Fruit fly (Drosophila melanogaster) whole organism, embryonic: Measurements from ENCODE around the gene Cpsf5.
A peak's percentile ranks its signal among the peaks of the same experiment; 100 is the strongest.

Experiments
- Adf1 ChIP-seq: fragments of 200-800 bp; sonication (Bioruptor generic); IDR thresholded peaks from 2 replicates; pipeline ENCODE4 v1.3.6; 2022; ENCODE audit warnings: missing biosample characterization, missing genetic modification characterization
- CG10267 ChIP-seq: fragments of 200-800 bp; sonication (Bioruptor generic); optimal IDR thresholded peaks from 2 replicates; lab custom pipeline; 2018; ENCODE audit warnings: missing biosample characterization, mild to moderate bottlenecking, missing genetic modification characterization, moderate library complexity
- CG10565 ChIP-seq: fragments of 200-800 bp; sonication (Bioruptor generic); optimal IDR thresholded peaks from 3 replicates; lab custom pipeline; 2016; ENCODE audit warnings: missing biosample characterization, mild to moderate bottlenecking, missing genetic modification characterization
- CG10959 ChIP-seq: fragments of 200-800 bp; sonication (Bioruptor generic); IDR thresholded peaks from 2 replicates; pipeline ENCODE4 v1.3.6; 2022; ENCODE audit warnings: missing biosample characterization, missing genetic modification characterization
- CG11085 ChIP-seq: fragments of 200-800 bp; sonication (Bioruptor generic); IDR thresholded peaks from 2 replicates; pipeline ENCODE4 v1.3.6; 2022; ENCODE audit warnings: missing biosample characterization, missing genetic modification characterization
- CG12219 ChIP-seq: fragments of 200-800 bp; sonication (Bioruptor generic); optimal IDR thresholded peaks from 3 replicates; lab custom pipeline; 2018; ENCODE audit warnings: missing biosample characterization, mild to moderate bottlenecking, missing genetic modification characterization
- CG12659 ChIP-seq: fragments of 200-800 bp; sonication (Bioruptor generic); optimal IDR thresholded peaks from 3 replicates; lab custom pipeline; 2017; ENCODE audit warnings: mild to moderate bottlenecking, missing biosample characterization, missing genetic modification reagents, missing genetic modification characterization
- CG13424 ChIP-seq: fragments of 200-800 bp; sonication (Bioruptor generic); optimal IDR thresholded peaks from 2 replicates; lab custom pipeline; 2019; ENCODE audit warnings: missing biosample characterization, mild to moderate bottlenecking, missing genetic modification characterization, moderate library complexity
- CG1602 ChIP-seq: fragments of 200-800 bp; sonication (Bioruptor generic); optimal IDR thresholded peaks from 3 replicates; lab custom pipeline; 2016; ENCODE audit warnings: missing biosample characterization, missing genetic modification characterization
- CG1647 ChIP-seq: fragments of 200-800 bp; sonication (Bioruptor generic); optimal IDR thresholded peaks from 3 replicates; lab custom pipeline; 2016; ENCODE audit warnings: missing biosample characterization, missing genetic modification characterization
- CG16813 ChIP-seq: fragments of 200-800 bp; sonication (Bioruptor generic); IDR thresholded peaks from 3 replicates; pipeline ENCODE4 v1.3.6; 2022; ENCODE audit warnings: missing biosample characterization, missing genetic modification characterization; ENCODE audit not compliant: partially characterized antibody
- CG16863 ChIP-seq: fragments of 200-800 bp; sonication (Bioruptor generic); optimal IDR thresholded peaks from 3 replicates; lab custom pipeline; 2016; ENCODE audit warnings: missing biosample characterization, missing genetic modification characterization
- CG17359 ChIP-seq: fragments of 200-800 bp; sonication (Bioruptor generic); optimal IDR thresholded peaks from 3 replicates; lab custom pipeline; 2018; ENCODE audit warnings: missing biosample characterization, mild to moderate bottlenecking, missing genetic modification characterization, moderate library complexity
- CG17385 ChIP-seq: fragments of 200-800 bp; sonication (Bioruptor generic); optimal IDR thresholded peaks from 3 replicates; lab custom pipeline; 2018; ENCODE audit warnings: missing biosample characterization, mild to moderate bottlenecking, missing genetic modification characterization
- CG18011 ChIP-seq: fragments of 200-800 bp; sonication (Bioruptor generic); optimal IDR thresholded peaks from 2 replicates; lab custom pipeline; 2017; ENCODE audit warnings: missing biosample characterization, missing genetic modification characterization, mild to moderate bottlenecking, moderate library complexity, missing genotype
- CG30403 ChIP-seq: fragments of 200-800 bp; sonication (Bioruptor generic); optimal IDR thresholded peaks from 3 replicates; lab custom pipeline; 2016; ENCODE audit warnings: missing biosample characterization, missing genetic modification characterization
- CG31441 ChIP-seq: fragments of 200-800 bp; sonication (Bioruptor generic); IDR thresholded peaks from 2 replicates; pipeline ENCODE4 v1.3.6; 2022; ENCODE audit warnings: missing biosample characterization, missing genetic modification characterization
- CG4404 ChIP-seq: fragments of 200-800 bp; sonication (Bioruptor generic); IDR thresholded peaks from 2 replicates; pipeline ENCODE4 v1.3.6; 2022; ENCODE audit warnings: missing biosample characterization, missing genetic modification characterization
- CG4617 ChIP-seq: fragments of 200-800 bp; sonication (Bioruptor generic); optimal IDR thresholded peaks from 3 replicates; lab custom pipeline; 2016; ENCODE audit warnings: missing biosample characterization, missing genetic modification characterization, borderline replicate concordance
- CG6854 ChIP-seq: fragments of 200-800 bp; sonication (Bioruptor generic); optimal IDR thresholded peaks from 3 replicates; lab custom pipeline; 2017; ENCODE audit warnings: missing biosample characterization, mild to moderate bottlenecking, missing genetic modification characterization
- CG7556 ChIP-seq: fragments of 200-800 bp; sonication (Bioruptor generic); optimal IDR thresholded peaks from 2 replicates; lab custom pipeline; 2017; ENCODE audit warnings: missing biosample characterization, mild to moderate bottlenecking, missing genetic modification characterization
- Deaf1 ChIP-seq: fragments of 200-800 bp; optimal IDR thresholded peaks from 3 replicates; lab custom pipeline; 2019; ENCODE audit warnings: missing biosample characterization, mild to moderate bottlenecking, missing genetic modification characterization, moderate library complexity
- Dek ChIP-seq: fragments of 200-800 bp; sonication (Bioruptor generic); optimal IDR thresholded peaks from 3 replicates; lab custom pipeline; 2019; ENCODE audit warnings: missing biosample characterization, mild to moderate bottlenecking, missing genetic modification characterization, moderate library complexity
- Fer1 ChIP-seq: fragments of 200-800 bp; sonication (Bioruptor generic); optimal IDR thresholded peaks from 2 replicates; lab custom pipeline; 2017; ENCODE audit warnings: missing biosample characterization, mild to moderate bottlenecking, missing genetic modification characterization
- Gsc ChIP-seq: fragments of 200-800 bp; sonication (Bioruptor generic); IDR thresholded peaks from 2 replicates; pipeline ENCODE4 v1.3.6; 2022; ENCODE audit warnings: missing biosample characterization, missing genetic modification characterization
- H15 ChIP-seq: fragments of 200-800 bp; sonication (Bioruptor generic); IDR thresholded peaks from 3 replicates; pipeline ENCODE4 v1.3.6; 2022; ENCODE audit warnings: missing biosample characterization, missing genetic modification characterization
- H2.0 ChIP-seq: fragments of 200-800 bp; sonication (Bioruptor generic); IDR thresholded peaks from 2 replicates; pipeline ENCODE4 v1.3.6; 2022; ENCODE audit warnings: missing biosample characterization, missing genetic modification characterization
- Hey ChIP-seq: fragments of 200-800 bp; sonication (Bioruptor generic); optimal IDR thresholded peaks from 3 replicates; lab custom pipeline; 2018; ENCODE audit warnings: missing biosample characterization, mild to moderate bottlenecking, missing genetic modification characterization
- Hr3 ChIP-seq: fragments of 200-800 bp; sonication (Bioruptor generic); optimal IDR thresholded peaks from 3 replicates; lab custom pipeline; 2016; ENCODE audit warnings: missing biosample characterization, missing genetic modification characterization
- Hr78 ChIP-seq, 2 experiments: fragments of 200-800 bp in 1 of 2; fragments of >200 bp in 1 of 2; sonication (Bioruptor generic) in 1 of 2; optimal IDR thresholded peaks; 2 replicates each; lab custom pipeline; 2017 to 2019; ENCODE audit warnings: missing biosample characterization in 2 of 2, missing genetic modification characterization in 2 of 2, mild to moderate bottlenecking in 1 of 2, moderate library complexity in 1 of 2
- Hsf ChIP-seq: fragments of 200-800 bp; sonication (Bioruptor generic); optimal IDR thresholded peaks from 3 replicates; lab custom pipeline; 2016; ENCODE audit warnings: missing biosample characterization, missing genetic modification characterization
- Myb ChIP-seq: fragments of 200-800 bp; sonication (Bioruptor generic); optimal IDR thresholded peaks from 2 replicates; lab custom pipeline; 2016; ENCODE audit warnings: missing biosample characterization, missing genetic modification characterization
- NC2β ChIP-seq: fragments of 200-800 bp; sonication (Bioruptor generic); optimal IDR thresholded peaks from 2 replicates; lab custom pipeline; 2016; ENCODE audit warnings: missing biosample characterization, missing genetic modification characterization
- NfI ChIP-seq: fragments of 200-800 bp; sonication (Bioruptor generic); optimal IDR thresholded peaks from 3 replicates; lab custom pipeline; 2018; ENCODE audit warnings: missing biosample characterization, mild to moderate bottlenecking, missing genetic modification characterization, moderate library complexity
- Xbp1 ChIP-seq: fragments of 200-800 bp; sonication (Bioruptor generic); optimal IDR thresholded peaks from 3 replicates; lab custom pipeline; 2016; ENCODE audit warnings: missing biosample characterization, mild to moderate bottlenecking, missing genetic modification characterization
- esg ChIP-seq: fragments of 200-800 bp; sonication (Bioruptor generic); conservative IDR thresholded peaks from 2 replicates; pipeline ENCODE4 v1.3.6; 2022; ENCODE audit warnings: missing biosample characterization, missing genetic modification characterization
- fd102C ChIP-seq: fragments of 200-800 bp; sonication (Bioruptor generic); optimal IDR thresholded peaks from 2 replicates; lab custom pipeline; 2018; ENCODE audit warnings: missing biosample characterization, mild to moderate bottlenecking, missing genetic modification characterization, moderate library complexity
- fru ChIP-seq: fragments of >200 bp; optimal IDR thresholded peaks from 2 replicates; lab custom pipeline; 2017
- her ChIP-seq: fragments of 200-800 bp; sonication (Bioruptor generic); optimal IDR thresholded peaks from 2 replicates; lab custom pipeline; 2016; ENCODE audit warnings: missing biosample characterization, missing genetic modification characterization
- lilli ChIP-seq: fragments of 200-800 bp; sonication (Bioruptor generic); optimal IDR thresholded peaks from 3 replicates; lab custom pipeline; 2016; ENCODE audit warnings: missing biosample characterization, missing genetic modification characterization
- lov ChIP-seq, 2 experiments: fragments of 200-800 bp in 1 of 2; fragments of >200 bp in 1 of 2; sonication (Bioruptor generic) in 1 of 2; IDR thresholded peaks in 1 of 2; optimal IDR thresholded peaks in 1 of 2; 2 replicates in 1 of 2; 3 replicates in 1 of 2; pipeline versions ENCODE4 v1.3.6 to Lab custom; 2017 to 2022; ENCODE audit warnings: missing biosample characterization in 1 of 2, missing genetic modification characterization in 1 of 2
- mirr ChIP-seq: fragments of 200-800 bp; sonication (Bioruptor generic); optimal IDR thresholded peaks from 3 replicates; lab custom pipeline; 2018; ENCODE audit warnings: missing biosample characterization, mild to moderate bottlenecking, missing genetic modification characterization
- oc ChIP-seq: fragments of 200-800 bp; sonication (Bioruptor generic); optimal IDR thresholded peaks from 2 replicates; lab custom pipeline; 2018; ENCODE audit warnings: missing biosample characterization, mild to moderate bottlenecking, missing genetic modification characterization, moderate library complexity
- pan ChIP-seq, 4 experiments: fragments of >200 bp in 3 of 4; fragments of 200-800 bp in 1 of 4; sonication (Bioruptor generic) in 1 of 4; optimal IDR thresholded peaks in 3 of 4; IDR thresholded peaks in 1 of 4; 2 replicates each; pipeline versions ENCODE4 v1.3.6 to Lab custom; 2017 to 2022; ENCODE audit warnings: missing biosample characterization in 2 of 4, missing genetic modification characterization in 2 of 4, mixed read lengths in 1 of 4
- prd ChIP-seq, 3 experiments: fragments of >200 bp in 2 of 3; fragments of 200-800 bp in 1 of 3; sonication (Bioruptor generic) in 1 of 3; optimal IDR thresholded peaks in 2 of 3; IDR thresholded peaks in 1 of 3; 2 replicates in 2 of 3; 3 replicates in 1 of 3; pipeline versions ENCODE4 v1.3.6 to Lab custom; 2017 to 2022; ENCODE audit warnings: missing biosample characterization in 1 of 3, missing genetic modification characterization in 1 of 3
- stc ChIP-seq: fragments of 200-800 bp; sonication (Bioruptor generic); IDR thresholded peaks from 2 replicates; pipeline ENCODE4 v1.3.6; 2022; ENCODE audit warnings: missing biosample characterization, missing genetic modification characterization
- sug ChIP-seq: fragments of 200-800 bp; optimal IDR thresholded peaks from 2 replicates; lab custom pipeline; 2019; ENCODE audit warnings: missing biosample characterization, mild to moderate bottlenecking, missing genetic modification characterization, moderate library complexity
- yki ChIP-seq: fragments of >200 bp; optimal IDR thresholded peaks from 3 replicates; lab custom pipeline; 2018

Cpsf5 gene

DNA sequence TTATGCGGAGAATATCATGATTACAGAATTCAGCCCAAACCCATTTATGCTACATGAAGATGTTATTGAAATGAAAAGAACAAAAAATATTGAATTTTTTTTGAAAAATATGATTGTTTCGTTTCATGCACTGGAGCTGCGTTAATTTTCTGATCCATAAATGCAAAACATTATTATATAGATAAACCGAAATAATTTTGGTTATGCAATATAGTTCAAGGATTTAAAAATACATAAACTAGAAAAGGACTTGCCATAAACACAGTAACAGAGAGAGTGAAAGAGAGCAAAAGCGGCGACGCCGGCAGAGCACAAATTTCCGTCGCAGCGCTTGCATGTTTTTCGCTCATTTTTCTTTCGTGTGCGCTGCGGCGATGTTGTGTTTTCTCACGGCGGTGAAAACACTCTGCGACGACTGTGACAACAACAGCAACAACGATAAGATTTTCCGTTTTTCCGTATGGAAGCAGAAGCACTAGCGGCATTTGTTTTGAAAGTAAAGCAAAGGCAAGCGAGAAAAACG is 51.5 kb downstream of the Cpsf5 start (continued):
- TF ChIP-seq lov (optimal IDR thresholded peaks at IDR 0.05; lab: Kevin White, UChicago): no peak
- peak; percentile 47; the same call in 2 of the 3 replicates for TF ChIP-seq lov (GFP tag; IDR thresholded peaks at IDR 0.05; lab: Robert Waterston, UW)
- TF ChIP-seq her (GFP tag; lab: Kevin White, UChicago): peak; percentile 74
- peak; percentile 81 for TF ChIP-seq NfI (GFP tag; lab: Kevin White, UChicago)
- peak; percentile 79 for TF ChIP-seq oc (tag; lab: Kevin White, UChicago)
- TF ChIP-seq prd (optimal IDR thresholded peaks at IDR 0.05; lab: Kevin White, UChicago): no peak
- TF ChIP-seq prd (GFP tag; IDR thresholded peaks at IDR 0.05; lab: Robert Waterston, UW): peak; percentile 79
- TF ChIP-seq fd102C (GFP tag; lab: Kevin White, UChicago): peak; percentile 37
- TF ChIP-seq pan (optimal IDR thresholded peaks at IDR 0.05; lab: Kevin White, UChicago): no peak
- peak in 1 of 2 experiments; percentile 76 for TF ChIP-seq pan (GFP tag; optimal IDR thresholded peaks at IDR 0.05 in 1 of 2, IDR thresholded peaks at IDR 0.05 in 1 of 2)
- TF ChIP-seq Hsf (GFP tag; lab: Kevin White, UChicago): peak; percentile 86
- TF ChIP-seq mirr (GFP tag; lab: Kevin White, UChicago): peak; percentile 45
- TF ChIP-seq H15 (GFP tag; lab: Robert Waterston, UW): peak; percentile 58; the same call in 1 of the 3 replicates
- peak; percentile 66 for TF ChIP-seq CG10959 (GFP tag; lab: Robert Waterston, UW)
- peak; percentile 82 for TF ChIP-seq stc (GFP tag; lab: Robert Waterston, UW)
- TF ChIP-seq lilli (GFP tag; lab: Kevin White, UChicago): peak; percentile 81
- peak; percentile 0 for TF ChIP-seq CG4617 (GFP tag; lab: Kevin White, UChicago)
- peak; percentile 86 for TF ChIP-seq CG12659
- peak; percentile 92 for TF ChIP-seq CG6854
- peak; percentile 67 for TF ChIP-seq NC2β (GFP tag; lab: Kevin White, UChicago)
- TF ChIP-seq CG1602 (GFP tag; lab: Kevin White, UChicago): peak; percentile 75
- peak; percentile 89 for TF ChIP-seq Dek (tag; lab: Kevin White, UChicago)
- peak; percentile 28 for TF ChIP-seq CG10565 (GFP tag; lab: Kevin White, UChicago)
- peak; percentile 92 for TF ChIP-seq CG10267 (tag; lab: Kevin White, UChicago)
- peak; percentile 52 for TF ChIP-seq CG18011 (GFP tag; lab: Kevin White, UChicago)
- peak; percentile 93 for TF ChIP-seq CG17359 (tag; lab: Kevin White, UChicago)
- TF ChIP-seq CG16863 (GFP tag; lab: Kevin White, UChicago): peak; percentile 71
- peak; percentile 65 for TF ChIP-seq H2.0
- TF ChIP-seq CG16813 (GFP tag; lab: Robert Waterston, UW): no peak
- TF ChIP-seq Hr78 (GFP tag; optimal IDR thresholded peaks at IDR 0.05; lab: Kevin White, UChicago): peak in 1 of 2 experiments; percentile 71
- TF ChIP-seq CG1647: peak; percentile 45
- peak; percentile 92 for TF ChIP-seq CG31441 (GFP tag; lab: Robert Waterston, UW)
- TF ChIP-seq fru (lab: Kevin White, UChicago): no peak
- no peak for TF ChIP-seq Gsc
- peak; percentile 93 for TF ChIP-seq CG30403
- peak; percentile 74 for TF ChIP-seq esg (GFP tag; lab: Robert Waterston, UW)
- peak; percentile 93 for TF ChIP-seq CG13424 (tag; lab: Kevin White, UChicago)
- peak; percentile 63 for TF ChIP-seq Hr3 (GFP tag; lab: Kevin White, UChicago)
- peak; percentile 74 for TF ChIP-seq sug (tag; lab: Kevin White, UChicago)
- TF ChIP-seq Adf1: peak; percentile 83
- peak; percentile 89 for TF ChIP-seq CG12219 (GFP tag; lab: Kevin White, UChicago)
- TF ChIP-seq Fer1: peak; percentile 95
- TF ChIP-seq CG17385 (GFP tag; lab: Kevin White, UChicago): peak; percentile 86
- TF ChIP-seq yki: peak; percentile 55
- TF ChIP-seq Myb (GFP tag; lab: Kevin White, UChicago): peak; percentile 4
- no peak for TF ChIP-seq Hey (tag; lab: Kevin White, UChicago)
- TF ChIP-seq Deaf1 (tag; lab: Kevin White, UChicago): peak; percentile 74
- peak; percentile 96 for TF ChIP-seq CG7556 (GFP tag; lab: Kevin White, UChicago)
- TF ChIP-seq CG4404 (GFP tag; lab: Robert Waterston, UW): peak; percentile 47; the same call in 1 of the 2 replicates
- peak; percentile 84 for TF ChIP-seq Xbp1 (GFP tag; lab: Kevin White, UChicago)
- TF ChIP-seq CG11085 (GFP tag; lab: Robert Waterston, UW): peak; percentile 45; the same call in 1 of the 2 replicates
